Fruit fly (Drosophila melanogaster) whole organism, prepupa: ENCODE data around the gene CG5909.

Experiments
- Blimp-1 ChIP-seq: fragments of 200-800 bp; sonication (Bioruptor generic); optimal IDR thresholded peaks from 3 replicates; lab custom pipeline; 2017; ENCODE audit warnings: missing biosample characterization, missing genetic modification characterization, mild to moderate bottlenecking, moderate library complexity, missing genetic modification reagents
- CG10631 ChIP-seq: fragments of 200-800 bp; sonication (Bioruptor generic); optimal IDR thresholded peaks from 2 replicates; lab custom pipeline; 2016; ENCODE audit warnings: missing biosample characterization, missing genetic modification characterization
- CG10669 ChIP-seq: fragments of 200-800 bp; sonication (Bioruptor generic); optimal IDR thresholded peaks from 3 replicates; lab custom pipeline; 2018; ENCODE audit warnings: missing biosample characterization, mild to moderate bottlenecking, missing genetic modification characterization, moderate library complexity
- CG11294 ChIP-seq: fragments of 200-800 bp; sonication (Bioruptor generic); IDR thresholded peaks from 2 replicates; pipeline ENCODE4 v1.3.6; 2022; ENCODE audit warnings: missing biosample characterization, missing genetic modification characterization
- CG11762 ChIP-seq: fragments of 200-800 bp; sonication (Bioruptor generic); optimal IDR thresholded peaks from 3 replicates; lab custom pipeline; 2016; ENCODE audit warnings: missing biosample characterization, missing genetic modification characterization; ENCODE audit not compliant: insufficient read depth
- CG11902 ChIP-seq: fragments of 200-800 bp; sonication (Bioruptor generic); optimal IDR thresholded peaks from 3 replicates; lab custom pipeline; 2016; ENCODE audit warnings: missing biosample characterization, missing genetic modification characterization
- CG15336 ChIP-seq: fragments of 200-800 bp; sonication (Bioruptor generic); IDR thresholded peaks from 2 replicates; pipeline ENCODE4 v1.3.6; 2022; ENCODE audit warnings: missing biosample characterization, missing genetic modification characterization
- CG1621 ChIP-seq: fragments of 200-800 bp; sonication (Bioruptor generic); optimal IDR thresholded peaks from 3 replicates; lab custom pipeline; 2018; ENCODE audit warnings: missing biosample characterization, mild to moderate bottlenecking, missing genetic modification characterization
- CG16779 ChIP-seq: fragments of 200-800 bp; sonication (Bioruptor generic); optimal IDR thresholded peaks from 3 replicates; lab custom pipeline; 2017; ENCODE audit warnings: missing biosample characterization, mild to moderate bottlenecking, missing genetic modification characterization
- CG31627 ChIP-seq: fragments of 200-800 bp; sonication (Bioruptor generic); optimal IDR thresholded peaks from 3 replicates; lab custom pipeline; 2016; ENCODE audit warnings: missing biosample characterization, missing genetic modification characterization
- CG32006 ChIP-seq: fragments of 200-800 bp; sonication (Bioruptor generic); optimal IDR thresholded peaks from 3 replicates; lab custom pipeline; 2017; ENCODE audit warnings: missing biosample characterization, mild to moderate bottlenecking, missing genetic modification characterization
- CG34406 ChIP-seq: fragments of 200-800 bp; sonication (Bioruptor generic); optimal IDR thresholded peaks from 3 replicates; lab custom pipeline; 2016; ENCODE audit warnings: missing biosample characterization, missing genetic modification characterization
- CG3919 ChIP-seq: fragments of 200-800 bp; sonication (Bioruptor generic); optimal IDR thresholded peaks from 3 replicates; lab custom pipeline; 2016; ENCODE audit warnings: missing biosample characterization, missing genetic modification characterization
- CG4318 ChIP-seq: fragments of 200-800 bp; sonication (Bioruptor generic); optimal IDR thresholded peaks from 3 replicates; lab custom pipeline; 2017; ENCODE audit warnings: missing biosample characterization, mild to moderate bottlenecking, missing genetic modification characterization
- CG6163 ChIP-seq: fragments of 200-800 bp; sonication (Bioruptor generic); IDR thresholded peaks from 3 replicates; pipeline ENCODE4 v1.3.6; 2022; ENCODE audit warnings: missing biosample characterization, missing genetic modification characterization
- CG6276 ChIP-seq: fragments of 200-800 bp; sonication (Bioruptor generic); optimal IDR thresholded peaks from 2 replicates; lab custom pipeline; 2017; ENCODE audit warnings: missing biosample characterization, mild to moderate bottlenecking, missing genetic modification characterization
- CG6792 ChIP-seq: fragments of 200-800 bp; sonication (Bioruptor generic); optimal IDR thresholded peaks from 3 replicates; lab custom pipeline; 2016; ENCODE audit warnings: missing biosample characterization, missing genetic modification characterization
- CG6854 ChIP-seq: fragments of 200-800 bp; sonication (Bioruptor generic); optimal IDR thresholded peaks from 2 replicates; lab custom pipeline; 2017; ENCODE audit warnings: missing biosample characterization, mild to moderate bottlenecking, missing genetic modification characterization
- CG7368 ChIP-seq: fragments of 200-800 bp; sonication (Bioruptor generic); optimal IDR thresholded peaks from 3 replicates; lab custom pipeline; 2016; ENCODE audit warnings: missing biosample characterization, missing genetic modification characterization
- CG8119 ChIP-seq: fragments of 200-800 bp; sonication (Bioruptor generic); IDR thresholded peaks from 3 replicates; pipeline ENCODE4 v1.3.6; 2022; ENCODE audit warnings: missing biosample characterization, missing genetic modification characterization
- CG8319 ChIP-seq: fragments of 200-800 bp; sonication (Bioruptor generic); optimal IDR thresholded peaks from 3 replicates; lab custom pipeline; 2016; ENCODE audit warnings: missing biosample characterization, missing genetic modification characterization
- Eip75B ChIP-seq: fragments of 200-800 bp; sonication (Bioruptor generic); optimal IDR thresholded peaks from 3 replicates; lab custom pipeline; 2016; ENCODE audit warnings: missing biosample characterization, missing genetic modification characterization
- Eip78C ChIP-seq: fragments of 200-800 bp; sonication (Bioruptor generic); peaks from one replicate; lab custom pipeline; 2016; ENCODE audit warnings: missing biosample characterization, missing genetic modification characterization
- Ets21C ChIP-seq: fragments of 200-800 bp; sonication (Bioruptor generic); optimal IDR thresholded peaks from 3 replicates; lab custom pipeline; 2016; ENCODE audit warnings: missing biosample characterization, missing genetic modification characterization
- Ets96B ChIP-seq: fragments of 200-800 bp; optimal IDR thresholded peaks from 2 replicates; lab custom pipeline; 2019; ENCODE audit warnings: missing biosample characterization, mild to moderate bottlenecking, missing genetic modification characterization, moderate library complexity
- Hr38 ChIP-seq: sonication (Bioruptor generic); optimal IDR thresholded peaks from 2 replicates; lab custom pipeline; 2016; ENCODE audit warnings: missing biosample characterization, missing genetic modification characterization
- Hr39 ChIP-seq: fragments of 200-800 bp; sonication (Bioruptor generic); optimal IDR thresholded peaks from 2 replicates; lab custom pipeline; 2016; ENCODE audit warnings: missing biosample characterization, missing genetic modification characterization
- Hr4 ChIP-seq: fragments of 200-800 bp; sonication (Bioruptor generic); optimal IDR thresholded peaks from 3 replicates; lab custom pipeline; 2016; ENCODE audit warnings: missing biosample characterization, missing genetic modification characterization
- Lpt ChIP-seq: fragments of 200-800 bp; sonication (Bioruptor generic); optimal IDR thresholded peaks from 3 replicates; lab custom pipeline; 2016; ENCODE audit warnings: missing biosample characterization, missing genetic modification characterization
- Met ChIP-seq: fragments of 200-800 bp; sonication (Bioruptor generic); optimal IDR thresholded peaks from 3 replicates; lab custom pipeline; 2016; ENCODE audit warnings: missing biosample characterization, missing genetic modification characterization
- Sox102F ChIP-seq: fragments of 200-800 bp; sonication (Bioruptor generic); optimal IDR thresholded peaks from 2 replicates; lab custom pipeline; 2016; ENCODE audit warnings: missing biosample characterization, mild to moderate bottlenecking, missing genetic modification characterization
- Sox15 ChIP-seq: fragments of 200-800 bp; sonication (Bioruptor generic); optimal IDR thresholded peaks from 3 replicates; lab custom pipeline; 2016; ENCODE audit warnings: missing biosample characterization, missing genetic modification characterization
- acj6 ChIP-seq: fragments of 200-800 bp; sonication (Bioruptor generic); optimal IDR thresholded peaks from 3 replicates; lab custom pipeline; 2016; ENCODE audit warnings: missing biosample characterization, missing genetic modification characterization
- cyc ChIP-seq: fragments of 200-800 bp; sonication (Bioruptor generic); optimal IDR thresholded peaks from 3 replicates; lab custom pipeline; 2016; ENCODE audit warnings: missing biosample characterization, missing genetic modification characterization
- dac ChIP-seq: fragments of 200-800 bp; sonication (Bioruptor generic); optimal IDR thresholded peaks from 2 replicates; lab custom pipeline; 2017; ENCODE audit warnings: missing biosample characterization, mild to moderate bottlenecking, missing genetic modification characterization
- dsx ChIP-seq: fragments of 200-800 bp; optimal IDR thresholded peaks from 3 replicates; lab custom pipeline; 2019; ENCODE audit warnings: missing biosample characterization, mild to moderate bottlenecking, missing genetic modification characterization, moderate library complexity; ENCODE audit not compliant: poor library complexity, severe bottlenecking
- eg ChIP-seq: fragments of 200-800 bp; sonication (Bioruptor generic); IDR thresholded peaks from 3 replicates; pipeline ENCODE4 v1.3.6; 2022; ENCODE audit warnings: missing biosample characterization, missing genetic modification characterization
- esn ChIP-seq: fragments of 200-800 bp; sonication (Bioruptor generic); optimal IDR thresholded peaks from 2 replicates; lab custom pipeline; 2016; ENCODE audit warnings: missing biosample characterization, mild to moderate bottlenecking, missing genetic modification characterization, moderate library complexity
- fd85E ChIP-seq: fragments of 200-800 bp; sonication (Bioruptor generic); optimal IDR thresholded peaks from 3 replicates; lab custom pipeline; 2016; ENCODE audit warnings: missing biosample characterization, missing genetic modification characterization
- fkh ChIP-seq: fragments of 200-800 bp; sonication (Bioruptor generic); optimal IDR thresholded peaks from 3 replicates; lab custom pipeline; 2017; ENCODE audit warnings: missing biosample characterization, mild to moderate bottlenecking, missing genetic modification characterization, moderate library complexity
- pdm3 ChIP-seq: fragments of 200-800 bp; sonication (Bioruptor generic); optimal IDR thresholded peaks from 3 replicates; lab custom pipeline; 2016; ENCODE audit warnings: missing biosample characterization, missing genetic modification characterization
- salr ChIP-seq, 2 experiments: fragments of 200-800 bp; sonication (Bioruptor generic); optimal IDR thresholded peaks; 3 replicates each; lab custom pipeline; 2016 to 2018; ENCODE audit warnings: missing biosample characterization in 2 of 2, missing genetic modification characterization in 2 of 2, mild to moderate bottlenecking in 1 of 2
- spab ChIP-seq: fragments of 200-800 bp; sonication (Bioruptor generic); optimal IDR thresholded peaks from 2 replicates; lab custom pipeline; 2017; ENCODE audit warnings: missing biosample characterization, mild to moderate bottlenecking, missing genetic modification characterization, missing genetic modification reagents
- ss ChIP-seq, 2 experiments: fragments of 200-800 bp; sonication (Bioruptor generic); optimal IDR thresholded peaks; 2 replicates in 1 of 2; 3 replicates in 1 of 2; lab custom pipeline; 2017 to 2018; ENCODE audit warnings: mild to moderate bottlenecking in 2 of 2, missing biosample characterization in 2 of 2, missing genetic modification characterization in 2 of 2, moderate library complexity in 1 of 2
- svp ChIP-seq: fragments of 200-800 bp; sonication (Bioruptor generic); peaks from one replicate; lab custom pipeline; 2016; ENCODE audit warnings: missing biosample characterization, missing genetic modification characterization
- topi ChIP-seq: fragments of 200-800 bp; sonication (Bioruptor generic); optimal IDR thresholded peaks from 3 replicates; lab custom pipeline; 2016; ENCODE audit warnings: missing biosample characterization, missing genetic modification characterization
- vri ChIP-seq: fragments of 200-800 bp; sonication (Bioruptor generic); optimal IDR thresholded peaks from 3 replicates; lab custom pipeline; 2016; ENCODE audit warnings: missing biosample characterization, mild to moderate bottlenecking, missing genetic modification characterization

Gene CG5909

DNA sequence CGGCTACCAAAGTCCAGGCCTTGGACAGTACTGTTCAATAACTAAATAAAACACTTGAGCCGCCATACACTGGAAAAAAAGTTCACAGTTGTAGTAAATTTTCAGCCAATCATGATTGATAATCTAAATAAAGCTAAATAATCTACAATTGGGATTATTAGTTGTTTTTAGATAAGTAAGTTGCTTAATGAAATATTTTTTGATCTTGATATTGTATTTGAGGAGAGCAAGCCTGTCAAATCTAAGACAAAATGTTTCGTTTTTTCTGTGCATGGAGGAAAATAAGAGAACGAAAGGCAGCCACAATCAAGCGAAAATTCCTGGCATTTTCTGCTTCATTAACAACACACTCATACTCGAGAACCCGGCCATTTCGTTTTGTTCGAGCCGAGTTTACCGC, 10.2 kb downstream of the CG5909 start (continued):
- TF ChIP-seq spab (GFP tag; lab: Kevin White, UChicago) (peak; percentile 45), cyc (GFP tag; lab: Kevin White, UChicago) (peak; percentile 71), CG16779 (tag; lab: Kevin White, UChicago) (no peak), Eip78C (GFP tag; lab: Kevin White, UChicago) (peak; percentile 90), Met (GFP tag; lab: Kevin White, UChicago) (peak; percentile 75), CG10669 (peak; percentile 38), dac (GFP tag; lab: Kevin White, UChicago) (no peak), CG31627 (peak; percentile 64), pdm3 (GFP tag; lab: Kevin White, UChicago) (peak; percentile 22), Sox15 (GFP tag; lab: Kevin White, UChicago) (peak; percentile 10), salr (GFP tag; optimal IDR thresholded peaks at IDR 0.05; lab: Kevin White, UChicago) (no peak), CG6276 (no peak), CG8119 (GFP tag; lab: Robert Waterston, UW) (no peak), CG11762 (GFP tag; lab: Kevin White, UChicago) (peak; percentile 4), CG7368 (GFP tag; lab: Kevin White, UChicago) (peak; percentile 15), CG10631 (peak; percentile 20), fkh (GFP tag; lab: Kevin White, UChicago) (no peak), CG6792 (GFP tag; lab: Kevin White, UChicago) (peak; percentile 35), CG34406 (GFP tag; lab: Kevin White, UChicago) (peak; percentile 45), acj6 (GFP tag; lab: Kevin White, UChicago) (peak; percentile 41), Hr38 (GFP tag; lab: Kevin White, UChicago) (no peak), dsx (GFP tag; lab: Kevin White, UChicago) (peak; percentile 20), esn (peak; percentile 86), CG32006 (GFP tag; lab: Kevin White, UChicago) (no peak), CG6854 (peak; percentile 72)

DNA sequence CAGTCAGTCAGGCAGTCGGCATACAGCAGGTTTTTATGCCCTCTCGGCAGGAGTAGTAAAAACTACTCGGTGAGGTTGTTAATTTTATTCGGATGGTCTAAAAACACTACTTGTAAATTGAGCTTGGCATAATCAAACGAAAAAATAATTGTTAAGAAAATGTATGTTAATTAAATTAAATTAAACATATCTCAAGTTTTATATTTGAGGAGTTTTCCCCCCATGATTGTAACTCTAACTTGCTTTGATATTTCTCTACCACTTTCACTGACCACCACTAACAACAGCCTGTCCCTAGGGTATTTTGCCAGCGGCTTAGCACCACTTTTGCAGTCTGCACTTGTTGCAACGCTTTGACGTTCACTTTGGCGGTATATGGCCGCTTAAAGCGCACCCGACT, 14.8 kb downstream of the CG5909 start:
- peak in 1 of 2 experiments; percentile 32 for TF ChIP-seq ss (GFP tag; optimal IDR thresholded peaks at IDR 0.05; lab: Kevin White, UChicago)
- TF ChIP-seq Met (GFP tag; lab: Kevin White, UChicago): peak; percentile 28
- no peak for TF ChIP-seq fkh (GFP tag; lab: Kevin White, UChicago)
- TF ChIP-seq svp (GFP tag; lab: Kevin White, UChicago): peak; percentile 67
- TF ChIP-seq CG8319 (GFP tag; lab: Kevin White, UChicago): no peak
- TF ChIP-seq CG4318: peak; percentile 48
- peak; percentile 53 for TF ChIP-seq Hr4 (GFP tag; lab: Kevin White, UChicago)
- peak; percentile 63 for TF ChIP-seq CG15336 (GFP tag; lab: Robert Waterston, UW)
- peak; percentile 21 for TF ChIP-seq CG34406 (GFP tag; lab: Kevin White, UChicago)
- no peak for TF ChIP-seq salr (GFP tag; optimal IDR thresholded peaks at IDR 0.05; lab: Kevin White, UChicago)
- TF ChIP-seq Blimp-1 (GFP tag; lab: Kevin White, UChicago): peak; percentile 49
- TF ChIP-seq CG11294 (GFP tag; lab: Robert Waterston, UW): 0 out of 2 replicates have a peak, but pooled peaks have one; percentile 8
- peak; percentile 37 for TF ChIP-seq spab (GFP tag; lab: Kevin White, UChicago)
- TF ChIP-seq CG1621 (tag; lab: Kevin White, UChicago): no peak
- TF ChIP-seq acj6 (GFP tag; lab: Kevin White, UChicago): peak; percentile 29
- TF ChIP-seq CG8119 (GFP tag; lab: Robert Waterston, UW): peak; percentile 67; the same call in 2 of the 3 replicates
- TF ChIP-seq CG6163 (GFP tag; lab: Robert Waterston, UW): no peak
- peak; percentile 31 for TF ChIP-seq cyc (GFP tag; lab: Kevin White, UChicago)
- TF ChIP-seq CG10631: peak; percentile 46
- no peak for TF ChIP-seq CG7368 (GFP tag; lab: Kevin White, UChicago)
- peak; percentile 33 for TF ChIP-seq pdm3 (GFP tag; lab: Kevin White, UChicago)
- no peak for TF ChIP-seq Hr38 (GFP tag; lab: Kevin White, UChicago)
- peak; percentile 18 for TF ChIP-seq CG11762 (GFP tag; lab: Kevin White, UChicago)
- TF ChIP-seq CG16779 (tag; lab: Kevin White, UChicago): peak; percentile 13
- peak; percentile 27 for TF ChIP-seq topi (GFP tag; lab: Kevin White, UChicago)
- no peak for TF ChIP-seq eg (GFP tag; lab: Robert Waterston, UW)
- peak; percentile 50 for TF ChIP-seq CG3919 (GFP tag; lab: Kevin White, UChicago)
- peak; percentile 32 for TF ChIP-seq Sox102F (GFP tag; lab: Kevin White, UChicago)
- no peak for TF ChIP-seq CG11902 (GFP tag; lab: Kevin White, UChicago)
- peak; percentile 2 for TF ChIP-seq Hr39 (GFP tag; lab: Kevin White, UChicago)
- no peak for TF ChIP-seq fd85E
- no peak for TF ChIP-seq Ets21C (GFP tag; lab: Kevin White, UChicago)
- no peak for TF ChIP-seq Sox15 (GFP tag; lab: Kevin White, UChicago)
- TF ChIP-seq Ets96B (tag; lab: Kevin White, UChicago): peak; percentile 37
- no peak for TF ChIP-seq vri (GFP tag; lab: Kevin White, UChicago)
- TF ChIP-seq Eip75B (GFP tag; lab: Kevin White, UChicago): peak; percentile 9
- TF ChIP-seq Lpt (GFP tag; lab: Kevin White, UChicago): peak; percentile 8
- no peak for TF ChIP-seq dac (GFP tag; lab: Kevin White, UChicago)
- peak; percentile 81 for TF ChIP-seq Eip78C (GFP tag; lab: Kevin White, UChicago)
